Comparison of ENCODE assay signal across 5 fruit fly cellular contexts in genomic region chr3R:25854825-25855224, dm6.
TF ChIP-seq lines count a peak whose summit lies in the region.

No protein-coding gene starts in this region.

- no peak for TF ChIP-seq CTCF in whole organism, embryonic (GFP tag; optimal IDR thresholded peaks at IDR 0.05; lab: Kevin White, UChicago)

TF ChIP-seq in whole organism, adult, 20 proteins besides CTCF, POLR2A, EP300 and RAD21:
- no peak for TF ChIP-seq CG14711 (tag; optimal IDR thresholded peaks at IDR 0.05; lab: Kevin White, UChicago)
- peak; percentile 11 for TF ChIP-seq CG33017 (tag; optimal IDR thresholded peaks at IDR 0.05; lab: Kevin White, UChicago)
- TF ChIP-seq CG12768 (GFP tag; optimal IDR thresholded peaks at IDR 0.05; lab: Kevin White, UChicago) = no peak
- no peak for TF ChIP-seq ovo (GFP tag; optimal IDR thresholded peaks at IDR 0.05; lab: Kevin White, UChicago)
- no peak for TF ChIP-seq tj (GFP tag; optimal IDR thresholded peaks at IDR 0.05; lab: Kevin White, UChicago)
- TF ChIP-seq CG7045 (GFP tag; optimal IDR thresholded peaks at IDR 0.05; lab: Kevin White, UChicago) = peak; percentile 25
TF ChIP-seq in whole organism, adult: peak in this region for 2.

TF ChIP-seq in whole organism, embryonic, 481 proteins besides CTCF, POLR2A, EP300 and RAD21 (continues in another document):
- TF ChIP-seq Doc2 (GFP tag; IDR thresholded peaks at IDR 0.05; lab: Robert Waterston, UW) (no peak), Max (GFP tag; optimal IDR thresholded peaks at IDR 0.05; lab: Kevin White, UChicago) (no peak), gcm (GFP tag; optimal IDR thresholded peaks at IDR 0.05; lab: Kevin White, UChicago) (no peak), CG14441 (GFP tag; IDR thresholded peaks at IDR 0.05; lab: Robert Waterston, UW) (peak; percentile 47), sd (tag; optimal IDR thresholded peaks at IDR 0.05; lab: Kevin White, UChicago) (no peak), eve (GFP tag; optimal IDR thresholded peaks at IDR 0.05; lab: Kevin White, UChicago) (peak in 1 of 2 experiments; percentile 41), zfh2 (GFP tag; optimal IDR thresholded peaks at IDR 0.05; lab: Kevin White, UChicago) (no peak), lmd (GFP tag; IDR thresholded peaks at IDR 0.05; lab: Robert Waterston, UW) (0 out of 2 replicates have a peak, but pooled peaks have one; percentile 31), pum (GFP tag; optimal IDR thresholded peaks at IDR 0.05; lab: Kevin White, UChicago) (no peak), gem (tag; optimal IDR thresholded peaks at IDR 0.05; lab: Kevin White, UChicago) (peak; percentile 46), slbo (GFP tag; IDR thresholded peaks at IDR 0.05; lab: Robert Waterston, UW) (peak; percentile 49; the same call in 1 of the 2 replicates), CG18599 (GFP tag; optimal IDR thresholded peaks at IDR 0.05; lab: Kevin White, UChicago) (peak; percentile 76), ranshi (GFP tag; IDR thresholded peaks at IDR 0.05; lab: Robert Waterston, UW) (peak; percentile 16; the same call in 1 of the 2 replicates), CG42726 (GFP tag; IDR thresholded peaks at IDR 0.05; lab: Robert Waterston, UW; ENCODE audit: partially characterized antibody) (no peak), CG2678 (tag; optimal IDR thresholded peaks at IDR 0.05; lab: Kevin White, UChicago) (peak; percentile 37), Fer3 (tag; optimal IDR thresholded peaks at IDR 0.05; lab: Kevin White, UChicago) (peak; percentile 14), CG11504 (tag; optimal IDR thresholded peaks at IDR 0.05; lab: Kevin White, UChicago) (peak; percentile 53), CG13424 (tag; optimal IDR thresholded peaks at IDR 0.05; lab: Kevin White, UChicago) (peak; percentile 18), abd-A (tag; optimal IDR thresholded peaks at IDR 0.05; lab: Kevin White, UChicago) (peak; percentile 55), Six4 (GFP tag; optimal IDR thresholded peaks at IDR 0.05; lab: Kevin White, UChicago) (no peak)

TF ChIP-seq in whole organism, prepupa, 60 proteins besides CTCF, POLR2A, EP300 and RAD21:
- peak; percentile 41; the same call in 1 of the 3 replicates for TF ChIP-seq CG6163 (GFP tag; IDR thresholded peaks at IDR 0.05; lab: Robert Waterston, UW)
- TF ChIP-seq CG6808 (GFP tag; optimal IDR thresholded peaks at IDR 0.05; lab: Kevin White, UChicago) = no peak
- TF ChIP-seq CG3919 (GFP tag; optimal IDR thresholded peaks at IDR 0.05; lab: Kevin White, UChicago) = peak; percentile 12
- no peak for TF ChIP-seq esn (GFP tag; optimal IDR thresholded peaks at IDR 0.05; lab: Kevin White, UChicago)
- peak; percentile 10 for TF ChIP-seq Ets96B (tag; optimal IDR thresholded peaks at IDR 0.05; lab: Kevin White, UChicago)
- TF ChIP-seq CG34406 (GFP tag; optimal IDR thresholded peaks at IDR 0.05; lab: Kevin White, UChicago) = no peak
- no peak for TF ChIP-seq dac (GFP tag; optimal IDR thresholded peaks at IDR 0.05; lab: Kevin White, UChicago)
- TF ChIP-seq CG11294 (GFP tag; IDR thresholded peaks at IDR 0.05; lab: Robert Waterston, UW) = no peak
- no peak for TF ChIP-seq CG11902 (GFP tag; optimal IDR thresholded peaks at IDR 0.05; lab: Kevin White, UChicago)
- TF ChIP-seq Ets21C (GFP tag; optimal IDR thresholded peaks at IDR 0.05; lab: Kevin White, UChicago) = no peak
- TF ChIP-seq CG3032 (tag; optimal IDR thresholded peaks at IDR 0.05; lab: Kevin White, UChicago) = peak; percentile 23
- TF ChIP-seq Hr4 (GFP tag; optimal IDR thresholded peaks at IDR 0.05; lab: Kevin White, UChicago) = peak; percentile 7
- TF ChIP-seq CG15336 (GFP tag; IDR thresholded peaks at IDR 0.05; lab: Robert Waterston, UW) = peak; percentile 58
- TF ChIP-seq eg (GFP tag; IDR thresholded peaks at IDR 0.05; lab: Robert Waterston, UW) = peak; percentile 53; the same call in 1 of the 3 replicates
- peak; percentile 30 for TF ChIP-seq CG32006 (GFP tag; optimal IDR thresholded peaks at IDR 0.05; lab: Kevin White, UChicago)
- TF ChIP-seq CG8119 (GFP tag; IDR thresholded peaks at IDR 0.05; lab: Robert Waterston, UW) = peak; percentile 42; the same call in 1 of the 3 replicates
- TF ChIP-seq achi (GFP tag; optimal IDR thresholded peaks at IDR 0.05; lab: Kevin White, UChicago) = peak; percentile 16
- peak; percentile 9 for TF ChIP-seq svp (GFP tag; lab: Kevin White, UChicago)

TF ChIP-seq in whole organism, pupa, 21 proteins besides CTCF, POLR2A, EP300 and RAD21:
- peak; percentile 0 for TF ChIP-seq CG15710 (tag; optimal IDR thresholded peaks at IDR 0.05; lab: Kevin White, UChicago)
- peak; percentile 31 for TF ChIP-seq CG8159 (tag; optimal IDR thresholded peaks at IDR 0.05; lab: Kevin White, UChicago)
- TF ChIP-seq Ets98B (GFP tag; IDR thresholded peaks at IDR 0.05; lab: Robert Waterston, UW) = 0 out of 2 replicates have a peak, but pooled peaks have one; percentile 14
- peak; percentile 38 for TF ChIP-seq CG17806 (tag; optimal IDR thresholded peaks at IDR 0.05; lab: Kevin White, UChicago)
- TF ChIP-seq CG12605 (GFP tag; IDR thresholded peaks at IDR 0.05; lab: Robert Waterston, UW) = no peak
- 0 out of 2 replicates have a peak, but pooled peaks have one; percentile 26 for TF ChIP-seq CG32121 (GFP tag; IDR thresholded peaks at IDR 0.05; lab: Robert Waterston, UW)

TF ChIP-seq in whole organism, wandering third instar larva, 38 proteins besides CTCF, POLR2A, EP300 and RAD21:
- peak; percentile 13 for TF ChIP-seq HLH106 (tag; optimal IDR thresholded peaks at IDR 0.05; lab: Kevin White, UChicago)
- TF ChIP-seq ey (GFP tag; optimal IDR thresholded peaks at IDR 0.05; lab: Kevin White, UChicago) = no peak
- no peak for TF ChIP-seq jim (GFP tag; optimal IDR thresholded peaks at IDR 0.05; lab: Kevin White, UChicago)
- no peak for TF ChIP-seq psq (GFP tag; optimal IDR thresholded peaks at IDR 0.05; lab: Kevin White, UChicago)
